Worm (Caenorhabditis elegans) whole organism, L4/young adult: ENCODE measurements around the gene Y23B4A.1.
A peak's percentile ranks its signal among the peaks of the same experiment; 100 is the strongest.

ENCODE experiments used
- W03F9.2 ChIP-seq: fragments of 150-350 bp; optimal IDR thresholded peaks from 2 replicates; lab custom pipeline; 2014; ENCODE audit warnings: missing biosample characterization, missing genetic modification characterization
- dao-5 ChIP-seq: sonication (generic microtip); optimal IDR thresholded peaks from 2 replicates; lab custom pipeline; 2016; ENCODE audit warnings: missing genotype, missing genetic modification characterization, moderate library complexity, missing compliant biosample characterization
- him-1 ChIP-seq: sonication (generic microtip); optimal IDR thresholded peaks from 2 replicates; lab custom pipeline; 2016; ENCODE audit warnings: missing genotype, missing genetic modification reagents, missing genetic modification characterization, missing compliant biosample characterization

The Y23B4A.1 gene

ce11 chrX:5923672-5924071 lies 6.5 kb upstream of the Y23B4A.1 start:
- TF ChIP-seq dao-5 (tag; lab: Kevin White, UChicago) (no peak), him-1 (tag; lab: Kevin White, UChicago) (no peak), W03F9.2 (tag; lab: Kevin White, UChicago) (no peak)

- TF ChIP-seq dao-5 (tag; lab: Kevin White, UChicago) (no peak), him-1 (tag; lab: Kevin White, UChicago) (no peak), W03F9.2 (tag; lab: Kevin White, UChicago) (no peak)
Observed at ce11 chrX:5919097-5919496, 1.9 kb upstream of the Y23B4A.1 start, which contains the start of gene capa-1. capa-1 (plus strand) TSS chrX:5919397.

ce11 chrX:5905764-5906163 lies 11.4 kb downstream of the Y23B4A.1 start:
- TF ChIP-seq dao-5 (tag; lab: Kevin White, UChicago): no peak
- TF ChIP-seq W03F9.2 (tag; lab: Kevin White, UChicago): no peak
- TF ChIP-seq him-1 (tag; lab: Kevin White, UChicago): no peak

ce11 chrX:5904603-5905081 lies 12.5 kb downstream of the Y23B4A.1 start, which contains the start of gene nlp-49:
nlp-49 (plus strand) TSS chrX:5904653.
- TF ChIP-seq dao-5 (tag; lab: Kevin White, UChicago) (no peak), W03F9.2 (tag; lab: Kevin White, UChicago) (no peak), him-1 (tag; lab: Kevin White, UChicago) (no peak)

- TF ChIP-seq him-1 (tag; lab: Kevin White, UChicago) (no peak), dao-5 (tag; lab: Kevin White, UChicago) (no peak), W03F9.2 (tag; lab: Kevin White, UChicago) (no peak)
Observed at ce11 chrX:5903896-5904295, 13.3 kb downstream of the Y23B4A.1 start.

- TF ChIP-seq dao-5 (tag; lab: Kevin White, UChicago) (no peak), him-1 (tag; lab: Kevin White, UChicago) (no peak), W03F9.2 (tag; lab: Kevin White, UChicago) (no peak)
Observed at ce11 chrX:5901499-5901898, 15.7 kb downstream of the Y23B4A.1 start.

- TF ChIP-seq dao-5 (tag; lab: Kevin White, UChicago) (no peak), W03F9.2 (tag; lab: Kevin White, UChicago) (no peak)
Observed at ce11 chrX:5897038-5897437, 20.1 kb downstream of the Y23B4A.1 start, which contains the start of gene tbc-16. tbc-16 (plus strand) TSS chrX:5897338.

- TF ChIP-seq W03F9.2 (tag; lab: Kevin White, UChicago) (no peak), dao-5 (tag; lab: Kevin White, UChicago) (no peak), him-1 (tag; lab: Kevin White, UChicago) (peak; percentile 3)
Observed at ce11 chrX:5896001-5896400, 21.2 kb downstream of the Y23B4A.1 start.

ce11 chrX:5890080-5890479 lies 27.1 kb downstream of the Y23B4A.1 start, which contains the start of gene F49E10.2:
F49E10.2 (plus strand) TSS chrX:5890380.
- no peak for TF ChIP-seq him-1 (tag; lab: Kevin White, UChicago)
- no peak for TF ChIP-seq dao-5 (tag; lab: Kevin White, UChicago)
- no peak for TF ChIP-seq W03F9.2 (tag; lab: Kevin White, UChicago)

ce11 chrX:5885565-5885964 lies 31.6 kb downstream of the Y23B4A.1 start, which contains the start of gene flp-7:
flp-7 (plus strand) TSS chrX:5885865.
- TF ChIP-seq dao-5 (tag; lab: Kevin White, UChicago) (no peak), him-1 (tag; lab: Kevin White, UChicago) (no peak), W03F9.2 (tag; lab: Kevin White, UChicago) (no peak)

- TF ChIP-seq him-1 (tag; lab: Kevin White, UChicago): no peak
- no peak for TF ChIP-seq W03F9.2 (tag; lab: Kevin White, UChicago)
- TF ChIP-seq dao-5 (tag; lab: Kevin White, UChicago): no peak
Observed at ce11 chrX:5877039-5877438, 40.1 kb downstream of the Y23B4A.1 start.

- no peak for TF ChIP-seq W03F9.2 (tag; lab: Kevin White, UChicago)
- no peak for TF ChIP-seq dao-5 (tag; lab: Kevin White, UChicago)
- no peak for TF ChIP-seq him-1 (tag; lab: Kevin White, UChicago)
Observed at ce11 chrX:5875567-5875966, 41.6 kb downstream of the Y23B4A.1 start, which contains the start of gene F49E10.4. F49E10.4 (plus strand) TSS chrX:5875867.

- TF ChIP-seq him-1 (tag; lab: Kevin White, UChicago) (no peak), W03F9.2 (tag; lab: Kevin White, UChicago) (no peak), dao-5 (tag; lab: Kevin White, UChicago) (no peak)
Observed at ce11 chrX:5872153-5872552, 45.0 kb downstream of the Y23B4A.1 start.

- TF ChIP-seq W03F9.2 (tag; lab: Kevin White, UChicago) (no peak), dao-5 (tag; lab: Kevin White, UChicago) (no peak), him-1 (tag; lab: Kevin White, UChicago) (no peak)
Observed at ce11 chrX:5869603-5870002, 47.6 kb downstream of the Y23B4A.1 start.
